Fruit fly (Drosophila melanogaster): ENCODE data around the gene lsn.

lsn gene

dm6 chr3R:21848987-21849442 lies 16.0 kb upstream of the lsn start (continued):
- TF ChIP-seq trh (GFP tag; optimal IDR thresholded peaks at IDR 0.05) (no peak), Dll (GFP tag; IDR thresholded peaks at IDR 0.05; ENCODE audit: partially characterized antibody) (no peak), B-H1 (GFP tag; IDR thresholded peaks at IDR 0.05) (no peak), hbn (GFP tag; IDR thresholded peaks at IDR 0.05; ENCODE audit: partially characterized antibody) (no peak), H2.0 (GFP tag; IDR thresholded peaks at IDR 0.05) (0 out of 2 replicates have a peak, but pooled peaks have one; percentile 37), ab (GFP tag; optimal IDR thresholded peaks at IDR 0.05) (peak; percentile 7), CG9437 (GFP tag; optimal IDR thresholded peaks at IDR 0.05) (peak; percentile 79), CG2202 (tag; optimal IDR thresholded peaks at IDR 0.05) (no peak), so (GFP tag; IDR thresholded peaks at IDR 0.05) (no peak), Bdp1 (GFP tag; optimal IDR thresholded peaks at IDR 0.05) (no peak), otp (GFP tag; IDR thresholded peaks at IDR 0.05) (no peak), CrebB (tag; optimal IDR thresholded peaks at IDR 0.05) (no peak)

DNA sequence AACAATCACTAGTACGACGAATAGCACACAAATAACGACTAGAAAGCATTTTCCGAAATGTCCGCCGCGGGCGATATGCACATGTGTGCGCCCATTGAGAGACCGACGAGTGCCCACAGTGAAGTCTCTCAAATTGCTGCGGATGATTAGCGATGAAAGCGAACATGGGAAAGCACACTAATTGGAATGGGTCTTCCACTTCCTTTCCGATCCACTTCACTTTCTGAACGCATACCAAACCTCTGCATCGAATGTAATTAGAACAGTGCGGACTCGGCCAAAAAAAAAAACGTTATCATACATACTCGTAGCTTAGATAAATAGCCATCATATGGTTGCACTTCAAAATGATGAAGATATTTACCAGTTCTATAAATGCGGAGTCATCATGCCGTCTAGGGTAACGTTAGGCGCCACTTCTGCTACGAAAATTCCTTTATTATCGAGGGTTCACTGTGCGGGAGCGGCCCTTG lies 14.9 kb upstream of the lsn start:
- TF ChIP-seq Atf-2 (GFP tag; optimal IDR thresholded peaks at IDR 0.05) (peak; percentile 0), CG9437 (GFP tag; optimal IDR thresholded peaks at IDR 0.05) (peak; percentile 11), ATbp (GFP tag; optimal IDR thresholded peaks at IDR 0.05) (peak; percentile 24), mld (GFP tag; IDR thresholded peaks at IDR 0.05; ENCODE audit: partially characterized antibody) (no peak), Xrp1 (GFP tag; IDR thresholded peaks at IDR 0.05) (peak; percentile 72), pnt (GFP tag; optimal IDR thresholded peaks at IDR 0.05) (peak; percentile 33), CG11398 (GFP tag; optimal IDR thresholded peaks at IDR 0.05) (peak; percentile 40), trem (tag; optimal IDR thresholded peaks at IDR 0.05) (no peak), CG2712 (tag; optimal IDR thresholded peaks at IDR 0.05) (peak; percentile 52), fd96Cb (tag; optimal IDR thresholded peaks at IDR 0.05) (peak; percentile 17), CG2678 (tag; optimal IDR thresholded peaks at IDR 0.05) (peak; percentile 45), z (GFP tag; IDR thresholded peaks at IDR 0.05) (0 out of 3 replicates have a peak, but pooled peaks have one; percentile 33), org-1 (GFP tag; optimal IDR thresholded peaks at IDR 0.05) (peak; percentile 28), HmgZ (tag; optimal IDR thresholded peaks at IDR 0.05) (no peak), CG10462 (GFP tag; optimal IDR thresholded peaks at IDR 0.05) (peak; percentile 3), prd (optimal IDR thresholded peaks at IDR 0.05) (no peak), prd (GFP tag; IDR thresholded peaks at IDR 0.05) (peak; percentile 55; the same call in 1 of the 3 replicates), CG14710 (tag; optimal IDR thresholded peaks at IDR 0.05) (peak; percentile 31), CG4707 (GFP tag; optimal IDR thresholded peaks at IDR 0.05) (peak; percentile 7), Dll (GFP tag; IDR thresholded peaks at IDR 0.05; ENCODE audit: partially characterized antibody) (no peak), CG18476 (GFP tag; optimal IDR thresholded peaks at IDR 0.05) (no peak), phol (tag; optimal IDR thresholded peaks at IDR 0.05) (peak; percentile 43), CG12744 (GFP tag; optimal IDR thresholded peaks at IDR 0.05) (no peak), twi (tag; optimal IDR thresholded peaks at IDR 0.05) (peak; percentile 84), run (tag; optimal IDR thresholded peaks at IDR 0.05) (no peak), Ravus (GFP tag; IDR thresholded peaks at IDR 0.05) (no peak), CG1603 (tag; optimal IDR thresholded peaks at IDR 0.05) (peak; percentile 38), CG18619 (GFP tag; optimal IDR thresholded peaks at IDR 0.05) (peak; percentile 21), CG4328 (GFP tag; optimal IDR thresholded peaks at IDR 0.05) (no peak), CG8765 (GFP tag; IDR thresholded peaks at IDR 0.05) (0 out of 2 replicates have a peak, but pooled peaks have one; percentile 35), Side (GFP tag; optimal IDR thresholded peaks at IDR 0.05) (peak; percentile 44), zfh2 (GFP tag; optimal IDR thresholded peaks at IDR 0.05) (no peak), kni (GFP tag; optimal IDR thresholded peaks at IDR 0.05) (peak; percentile 30), CG8924 (tag; optimal IDR thresholded peaks at IDR 0.05) (peak; percentile 14), dmrt99B (tag; optimal IDR thresholded peaks at IDR 0.05) (peak; percentile 27), CG8388 (GFP tag; optimal IDR thresholded peaks at IDR 0.05) (peak; percentile 33), CG3163 (GFP tag; optimal IDR thresholded peaks at IDR 0.05) (peak; percentile 35), CG15479 (GFP tag; optimal IDR thresholded peaks at IDR 0.05) (no peak), CG32767 (GFP tag; IDR thresholded peaks at IDR 0.05) (no peak; the same call in 1 of the 2 replicates)
